Worm (Caenorhabditis elegans) whole organism, young adult: ENCODE measurements around the gene C16C8.14.

Experiments
- F39B2.1 ChIP-seq: fragments of 200-800 bp; sonication (Bioruptor generic); IDR thresholded peaks from 2 replicates; pipeline ENCODE4 v1.3.6; 2022; ENCODE audit warnings: missing genetic modification reagents, missing genetic modification characterization, missing compliant biosample characterization
- ceh-100 ChIP-seq: fragments of 200-800 bp; sonication (Bioruptor generic); IDR thresholded peaks from 2 replicates; pipeline ENCODE4 v1.3.6; 2022; ENCODE audit warnings: missing genetic modification reagents, missing genetic modification characterization, missing compliant biosample characterization
- ceh-40 ChIP-seq: fragments of 200-800 bp; sonication (Bioruptor generic); IDR thresholded peaks from 2 replicates; pipeline ENCODE4 v1.3.6; 2022; ENCODE audit warnings: missing genetic modification characterization, missing compliant biosample characterization
- chd-7 ChIP-seq: sonication (generic microtip); optimal IDR thresholded peaks from 2 replicates; lab custom pipeline; 2016; ENCODE audit warnings: mild to moderate bottlenecking, missing genetic modification characterization, moderate library complexity, missing compliant biosample characterization
- dpff-1 ChIP-seq: sonication (generic microtip); optimal IDR thresholded peaks from 2 replicates; lab custom pipeline; 2017; ENCODE audit warnings: mild to moderate bottlenecking, missing genetic modification characterization, missing compliant biosample characterization
- egl-18 ChIP-seq: fragments of 200-800 bp; sonication (Bioruptor generic); IDR thresholded peaks from 2 replicates; pipeline ENCODE4 v1.3.6; 2022; ENCODE audit warnings: missing genetic modification reagents, missing genetic modification characterization, missing compliant biosample characterization
- madf-10 ChIP-seq: sonication (generic microtip); optimal IDR thresholded peaks from 2 replicates; lab custom pipeline; 2016; ENCODE audit warnings: mild to moderate bottlenecking, missing genetic modification characterization, missing compliant biosample characterization
- snpc-4 ChIP-seq, 5 experiments: fragments of 150-350 bp in 1 of 5; sonication (generic microtip) in 4 of 5; optimal IDR thresholded peaks; 2 replicates each; lab custom pipeline; 2014 to 2018; ENCODE audit warnings: missing genetic modification characterization in 5 of 5, missing biosample characterization in 3 of 5, antibody characterized with exemption in 2 of 5, mild to moderate bottlenecking in 2 of 5, missing compliant biosample characterization in 2 of 5, missing genotype in 2 of 5, moderate library complexity in 2 of 5, missing genetic modification reagents in 1 of 5

DNA sequence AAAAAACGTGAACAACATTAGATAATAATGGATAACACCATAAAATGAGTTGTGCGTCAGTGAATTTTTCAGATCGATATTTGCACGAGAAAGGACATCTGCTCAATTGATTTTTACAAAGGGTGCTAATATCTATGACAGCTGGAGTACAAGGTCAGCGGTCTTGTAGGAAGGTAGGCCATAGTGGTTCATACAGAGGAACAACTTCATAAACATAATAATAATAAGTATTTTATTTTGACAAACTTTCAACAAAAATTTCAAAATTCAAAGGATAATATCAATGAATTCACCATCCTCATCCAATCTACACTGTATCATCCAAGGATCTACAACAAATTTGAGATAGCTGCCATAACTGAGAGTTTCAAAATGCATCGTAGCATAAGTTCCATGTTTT is 27.6 kb downstream of the C16C8.14 start, which contains the start of gene fbxb-104:
- no peak for TF ChIP-seq chd-7
- TF ChIP-seq snpc-4 (GFP tag; optimal IDR thresholded peaks at IDR 0.05; lab: Kevin White, UChicago): no peak
- no peak for TF ChIP-seq snpc-4 (tag; optimal IDR thresholded peaks at IDR 0.05; lab: Kevin White, UChicago)
- no peak for TF ChIP-seq egl-18 (GFP tag; lab: Robert Waterston, UW)
- TF ChIP-seq dpff-1 (tag; lab: Kevin White, UChicago): no peak
- TF ChIP-seq ceh-40 (GFP tag; lab: Robert Waterston, UW): no peak
- TF ChIP-seq madf-10 (tag; lab: Kevin White, UChicago): no peak
- no peak for TF ChIP-seq F39B2.1 (GFP tag; lab: Robert Waterston, UW)
- TF ChIP-seq ceh-100: no peak
